Worm (Caenorhabditis elegans) whole organism, L4 larva: ENCODE data around the gene F45E12.5.

Source experiments
- R02D3.7 ChIP-seq: fragments of 150-350 bp; sonication (generic microtip); optimal IDR thresholded peaks from 3 replicates; lab custom pipeline; 2014; ENCODE audit warnings: missing biosample characterization, missing genetic modification characterization
- ZK546.5 ChIP-seq, 2 experiments: sonication (generic microtip); optimal IDR thresholded peaks; 2 replicates each; lab custom pipeline; 2017; ENCODE audit warnings: missing biosample characterization in 2 of 2, missing genetic modification characterization in 2 of 2
- egl-43 ChIP-seq: fragments of 200-800 bp; sonication (Bioruptor generic); IDR thresholded peaks from 2 replicates; pipeline ENCODE4 v1.3.6; 2022; ENCODE audit warnings: missing genetic modification reagents, missing genetic modification characterization, missing compliant biosample characterization
- madf-5 ChIP-seq, 2 experiments: fragments of 200-800 bp; sonication (Bioruptor generic); IDR thresholded peaks; 2 replicates each; pipeline ENCODE4 v1.3.6; 2022; ENCODE audit warnings: missing compliant biosample characterization in 2 of 2, missing genetic modification characterization in 2 of 2
- pha-4 ChIP-seq, 2 experiments: fragments of 150-350 bp in 1 of 2; fragments of 200-800 bp in 1 of 2; sonication (Bioruptor generic) in 1 of 2; IDR thresholded peaks in 1 of 2; optimal IDR thresholded peaks in 1 of 2; 2 replicates each; pipeline versions ENCODE4 v1.3.6 to Lab custom; 2014 to 2022; ENCODE audit warnings: missing genetic modification characterization in 2 of 2, missing genetic modification reagents in 2 of 2, missing biosample characterization in 1 of 2, missing compliant biosample characterization in 1 of 2
- skn-1 ChIP-seq: fragments of 150-350 bp; optimal IDR thresholded peaks from 2 replicates; lab custom pipeline; 2014; ENCODE audit warnings: missing biosample characterization, missing genetic modification characterization

DNA sequence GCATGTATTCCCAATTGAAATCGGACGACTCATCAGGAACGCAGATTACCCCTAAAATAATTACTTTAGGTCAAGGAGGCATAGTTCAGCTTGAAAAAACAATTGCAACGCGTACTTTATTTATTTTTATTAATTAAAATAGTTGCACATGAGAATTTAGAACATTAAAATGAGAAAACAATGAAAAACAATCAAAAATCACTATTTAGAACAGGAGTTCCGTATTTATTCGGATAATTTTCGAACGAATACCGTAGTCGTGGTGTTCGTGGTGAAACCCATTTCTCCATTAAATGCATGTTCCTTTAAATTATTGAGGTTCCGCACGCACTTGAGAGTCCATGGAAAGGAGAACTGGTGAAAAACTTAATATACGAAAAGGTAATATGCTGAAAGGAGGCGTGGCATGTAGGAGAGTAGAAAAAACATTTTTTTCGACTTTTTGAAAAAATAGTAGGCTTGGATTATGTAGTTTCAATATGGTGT, 11.7 kb downstream of the F45E12.5 start, which contains the start of gene puf-8:
- no peak for TF ChIP-seq pha-4 (GFP tag; IDR thresholded peaks at IDR 0.05; lab: Robert Waterston, UW)
- TF ChIP-seq pha-4 (tag; optimal IDR thresholded peaks at IDR 0.05; lab: Kevin White, UChicago), result no peak
- no peak for TF ChIP-seq madf-5 (GFP tag; IDR thresholded peaks at IDR 0.05; lab: Robert Waterston, UW)
- no peak for TF ChIP-seq R02D3.7
- no peak for TF ChIP-seq ZK546.5 (tag; optimal IDR thresholded peaks at IDR 0.05; lab: Kevin White, UChicago)
- no peak for TF ChIP-seq egl-43
- no peak for TF ChIP-seq skn-1
